Worm (Caenorhabditis elegans) whole organism, mixed stage, embryonic: ENCODE measurements around the gene aldo-2.

Source experiments
- M03D4.4 ChIP-seq: sonication (generic microtip); optimal IDR thresholded peaks from 2 replicates; lab custom pipeline; 2017; ENCODE audit warnings: mild to moderate bottlenecking, missing genetic modification characterization, missing compliant biosample characterization
- blmp-1 ChIP-seq: fragments of 150-350 bp; optimal IDR thresholded peaks from 2 replicates; lab custom pipeline; 2014; ENCODE audit warnings: missing biosample characterization, missing genetic modification characterization
- ceh-39 ChIP-seq: fragments of 150-350 bp; optimal IDR thresholded peaks from 2 replicates; lab custom pipeline; 2014; ENCODE audit warnings: missing biosample characterization, missing genetic modification characterization
- ceh-43 ChIP-seq: fragments of 200-800 bp; sonication (Bioruptor generic); optimal IDR thresholded peaks from 2 replicates; lab custom pipeline; 2018; ENCODE audit warnings: mild to moderate bottlenecking, missing genetic modification characterization, moderate library complexity, missing compliant biosample characterization
- ceh-83 ChIP-seq: fragments of 200-800 bp; sonication (Bioruptor generic); optimal IDR thresholded peaks from 2 replicates; lab custom pipeline; 2018; ENCODE audit warnings: mild to moderate bottlenecking, missing genetic modification characterization, missing compliant biosample characterization
- ces-1 ChIP-seq: fragments of 150-350 bp; optimal IDR thresholded peaks from 2 replicates; lab custom pipeline; 2014; ENCODE audit warnings: missing biosample characterization, missing genetic modification reagents, missing genetic modification characterization
- cnd-1 ChIP-seq: fragments of 200-800 bp; sonication (Bioruptor generic); optimal IDR thresholded peaks from 2 replicates; lab custom pipeline; 2018; ENCODE audit warnings: mild to moderate bottlenecking, missing genetic modification characterization, missing compliant biosample characterization
- drap-1 ChIP-seq: fragments of 200-800 bp; sonication (Bioruptor generic); optimal IDR thresholded peaks from 3 replicates; lab custom pipeline; 2018; ENCODE audit warnings: mild to moderate bottlenecking, missing genetic modification characterization, missing compliant biosample characterization
- elt-1 ChIP-seq: sonication (generic microtip); optimal IDR thresholded peaks from 2 replicates; lab custom pipeline; 2017; ENCODE audit warnings: missing genetic modification characterization, mild to moderate bottlenecking, missing compliant biosample characterization, antibody characterized with exemption, moderate library complexity, borderline replicate concordance; ENCODE audit not compliant: insufficient read depth
- flh-1 ChIP-seq: fragments of 200-800 bp; sonication (Bioruptor generic); optimal IDR thresholded peaks from 2 replicates; lab custom pipeline; 2018; ENCODE audit warnings: mild to moderate bottlenecking, missing genetic modification characterization, moderate library complexity, missing compliant biosample characterization
- ham-2 ChIP-seq: fragments of 200-800 bp; sonication (Bioruptor generic); optimal IDR thresholded peaks from 2 replicates; lab custom pipeline; 2018; ENCODE audit warnings: mild to moderate bottlenecking, missing genetic modification characterization, missing compliant biosample characterization
- hlh-1 ChIP-seq: fragments of 150-350 bp; optimal IDR thresholded peaks from 2 replicates; lab custom pipeline; 2014; ENCODE audit warnings: missing biosample characterization, missing genetic modification reagents, missing genetic modification characterization
- lin-13 ChIP-seq: fragments of 150-350 bp; optimal IDR thresholded peaks from 2 replicates; lab custom pipeline; 2014; ENCODE audit warnings: missing biosample characterization, missing genetic modification characterization
- lin-32 ChIP-seq: fragments of 200-800 bp; sonication (Bioruptor generic); optimal IDR thresholded peaks from 2 replicates; lab custom pipeline; 2018; ENCODE audit warnings: mild to moderate bottlenecking, missing genetic modification characterization, missing compliant biosample characterization
- lsy-2 ChIP-seq: fragments of 150-350 bp; optimal IDR thresholded peaks from 2 replicates; lab custom pipeline; 2014; ENCODE audit warnings: missing biosample characterization, missing genetic modification characterization
- mep-1 ChIP-seq: fragments of 150-350 bp; optimal IDR thresholded peaks from 2 replicates; lab custom pipeline; 2017; ENCODE audit warnings: missing biosample characterization, missing genetic modification reagents, missing genetic modification characterization, inconsistent platforms
- mls-2 ChIP-seq: sonication (generic microtip); optimal IDR thresholded peaks from 2 replicates; lab custom pipeline; 2016; ENCODE audit warnings: mild to moderate bottlenecking, missing genetic modification characterization, moderate library complexity, missing compliant biosample characterization
- nhr-2 ChIP-seq: fragments of 150-350 bp; optimal IDR thresholded peaks from 2 replicates; lab custom pipeline; 2014; ENCODE audit warnings: missing biosample characterization, missing genetic modification characterization
- nhr-28 ChIP-seq: fragments of 150-350 bp; optimal IDR thresholded peaks from 2 replicates; lab custom pipeline; 2014; ENCODE audit warnings: missing biosample characterization, missing genetic modification characterization
- pha-4 ChIP-seq: fragments of 150-350 bp; optimal IDR thresholded peaks from 2 replicates; lab custom pipeline; 2018; ENCODE audit warnings: missing biosample characterization, missing genetic modification reagents, missing genetic modification characterization
- sem-2 ChIP-seq: fragments of 200-800 bp; sonication (Bioruptor generic); optimal IDR thresholded peaks from 2 replicates; lab custom pipeline; 2018; ENCODE audit warnings: mild to moderate bottlenecking, missing genetic modification characterization, missing compliant biosample characterization
- snpc-4 ChIP-seq: fragments of 150-350 bp; optimal IDR thresholded peaks from 2 replicates; lab custom pipeline; 2014; ENCODE audit warnings: missing biosample characterization, missing genetic modification characterization
- sptf-1 ChIP-seq: sonication (generic microtip); optimal IDR thresholded peaks from 2 replicates; lab custom pipeline; 2017; ENCODE audit warnings: mild to moderate bottlenecking, missing genetic modification characterization, moderate library complexity, missing compliant biosample characterization
- tbx-8 ChIP-seq: fragments of 200-800 bp; sonication (Bioruptor generic); optimal IDR thresholded peaks from 2 replicates; lab custom pipeline; 2018; ENCODE audit warnings: mild to moderate bottlenecking, missing genetic modification characterization, moderate library complexity, missing compliant biosample characterization
- unc-120 ChIP-seq: sonication (generic microtip); optimal IDR thresholded peaks from 2 replicates; lab custom pipeline; 2017; ENCODE audit warnings: missing genetic modification characterization, missing compliant biosample characterization; ENCODE audit not compliant: poor library complexity, severe bottlenecking
- unc-39 ChIP-seq: fragments of 150-350 bp; optimal IDR thresholded peaks from 2 replicates; lab custom pipeline; 2014; ENCODE audit warnings: missing biosample characterization, missing genetic modification characterization
- unc-62 ChIP-seq: fragments of 150-350 bp; optimal IDR thresholded peaks from 2 replicates; lab custom pipeline; 2014; ENCODE audit warnings: missing biosample characterization, missing genetic modification reagents, missing genetic modification characterization
- zip-8 ChIP-seq: fragments of 150-350 bp; optimal IDR thresholded peaks from 2 replicates; lab custom pipeline; 2014; ENCODE audit warnings: missing biosample characterization, missing genetic modification characterization
- ztf-11 ChIP-seq: fragments of 150-350 bp; optimal IDR thresholded peaks from 2 replicates; lab custom pipeline; 2014; ENCODE audit warnings: missing biosample characterization, missing genetic modification characterization

aldo-2 gene

ce11 chrIII:5914717-5915116, 38.3 kb upstream of the aldo-2 start:
- TF ChIP-seq mep-1 (tag; lab: Kevin White, UChicago), result no peak
- TF ChIP-seq flh-1, result no peak
- TF ChIP-seq hlh-1 (tag; lab: Kevin White, UChicago), result no peak
- no peak for TF ChIP-seq lin-13
- no peak for TF ChIP-seq zip-8 (tag; lab: Kevin White, UChicago)

- no peak for TF ChIP-seq blmp-1 (tag; lab: Kevin White, UChicago)
- no peak for TF ChIP-seq mls-2 (tag; lab: Kevin White, UChicago)
- TF ChIP-seq nhr-28 (tag; lab: Kevin White, UChicago), result no peak
- TF ChIP-seq lsy-2 (tag; lab: Kevin White, UChicago), result no peak
- TF ChIP-seq unc-39 (tag; lab: Kevin White, UChicago), result no peak
- TF ChIP-seq unc-120 (tag; lab: Kevin White, UChicago), result no peak
- no peak for TF ChIP-seq M03D4.4 (tag; lab: Kevin White, UChicago)
- no peak for TF ChIP-seq lin-13
- TF ChIP-seq unc-62 (GFP tag; lab: Kevin White, UChicago), result no peak
- TF ChIP-seq flh-1, result no peak
- no peak for TF ChIP-seq snpc-4 (tag; lab: Kevin White, UChicago)
- no peak for TF ChIP-seq ztf-11 (tag; lab: Kevin White, UChicago)
- no peak for TF ChIP-seq drap-1 (GFP tag; lab: Kevin White, UChicago)
These were observed 32.0 kb upstream of the aldo-2 start, which contains the start of gene C28H8.3 for ce11 chrIII:5908408-5908807. Gene C28H8.3, plus strand, starts transcription at chrIII:5908700.

- TF ChIP-seq nhr-28 (tag; lab: Kevin White, UChicago) (no peak), tbx-8 (GFP tag; lab: Kevin White, UChicago) (no peak), lin-13 (no peak), mep-1 (tag; lab: Kevin White, UChicago) (no peak), sem-2 (no peak), unc-62 (GFP tag; lab: Kevin White, UChicago) (no peak), ceh-39 (tag; lab: Kevin White, UChicago) (no peak), unc-120 (tag; lab: Kevin White, UChicago) (no peak), drap-1 (GFP tag; lab: Kevin White, UChicago) (no peak), M03D4.4 (tag; lab: Kevin White, UChicago) (no peak), cnd-1 (tag; lab: Kevin White, UChicago) (no peak), flh-1 (no peak), sptf-1 (no peak), ham-2 (GFP tag; lab: Kevin White, UChicago) (no peak), ceh-83 (GFP tag; lab: Kevin White, UChicago) (no peak), blmp-1 (tag; lab: Kevin White, UChicago) (no peak), elt-1 (tag; lab: Kevin White, UChicago) (no peak), hlh-1 (tag; lab: Kevin White, UChicago) (no peak)
These were observed 30.3 kb upstream of the aldo-2 start, which contains the start of gene erd-2.2 for ce11 chrIII:5906749-5907148. Gene erd-2.2, plus strand, starts transcription at chrIII:5907049.

- TF ChIP-seq lin-13, result peak; percentile 27
- peak; percentile 70 for TF ChIP-seq hlh-1 (tag; lab: Kevin White, UChicago)
- TF ChIP-seq ceh-39 (tag; lab: Kevin White, UChicago), result peak; percentile 67
- peak; percentile 50 for TF ChIP-seq ceh-43 (GFP tag; lab: Kevin White, UChicago)
- TF ChIP-seq sptf-1, result no peak
- TF ChIP-seq pha-4, result peak; percentile 29
- peak; percentile 2 for TF ChIP-seq mep-1 (tag; lab: Kevin White, UChicago)
- TF ChIP-seq cnd-1 (tag; lab: Kevin White, UChicago), result peak; percentile 7
- no peak for TF ChIP-seq nhr-28 (tag; lab: Kevin White, UChicago)
These were observed 29.6 kb upstream of the aldo-2 start, which contains the start of gene dpff-1 for ce11 chrIII:5906059-5906458. Gene dpff-1, minus strand, starts transcription at chrIII:5906346.

- TF ChIP-seq nhr-2 (tag; lab: Kevin White, UChicago) (no peak), ham-2 (GFP tag; lab: Kevin White, UChicago) (no peak), ces-1 (peak; percentile 82)
These were observed 26.1 kb upstream of the aldo-2 start for ce11 chrIII:5902558-5902957.

- no peak for TF ChIP-seq lin-32 (GFP tag; lab: Kevin White, UChicago)
- TF ChIP-seq ces-1, result no peak
- TF ChIP-seq nhr-2 (tag; lab: Kevin White, UChicago), result peak; percentile 85
- TF ChIP-seq ceh-39 (tag; lab: Kevin White, UChicago), result peak; percentile 96
- peak; percentile 92 for TF ChIP-seq zip-8 (tag; lab: Kevin White, UChicago)
- no peak for TF ChIP-seq ceh-43 (GFP tag; lab: Kevin White, UChicago)
- no peak for TF ChIP-seq ham-2 (GFP tag; lab: Kevin White, UChicago)
- no peak for TF ChIP-seq M03D4.4 (tag; lab: Kevin White, UChicago)
These were observed 24.3 kb upstream of the aldo-2 start for ce11 chrIII:5900709-5901108.
